Worm (Caenorhabditis elegans): ENCODE data around the gene C01G10.7.

C01G10.7 gene

DNA sequence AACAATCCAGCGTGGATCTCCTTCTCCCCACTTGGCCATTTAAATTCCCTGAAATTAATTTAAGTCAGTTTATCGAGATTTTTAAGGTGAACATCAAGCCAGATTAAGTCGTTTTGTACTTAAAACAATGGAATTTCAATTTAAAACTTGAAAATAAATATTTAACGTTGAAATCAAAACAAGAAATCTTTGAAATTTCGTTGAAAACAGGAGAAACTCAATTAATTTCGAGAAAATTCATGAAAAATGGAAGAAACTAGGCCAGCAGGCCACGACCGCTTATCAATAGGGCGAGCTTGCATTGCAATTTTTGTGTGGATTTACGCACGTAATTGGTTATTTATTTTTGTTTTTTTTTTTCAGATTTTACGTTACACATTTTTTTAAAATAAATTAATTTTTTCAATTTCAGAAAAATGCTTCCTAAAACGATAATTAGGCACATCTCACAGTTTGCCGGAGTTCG lies at the start of gene C01G10.7, which contains the start of gene ahsa-1:
Gene C01G10.7 (plus strand): TSS at position 413 of the 466 bp plus-strand sequence.
Gene ahsa-1 (minus strand): TSS at position 51 of the 466 bp plus-strand sequence.
- TF ChIP-seq zip-5 (tag; optimal IDR thresholded peaks at IDR 0.05) (peak; percentile 76), pat-9 (tag; optimal IDR thresholded peaks at IDR 0.05) (no peak), C38D4.7 (GFP tag; optimal IDR thresholded peaks at IDR 0.05) (no peak), hlh-15 (tag; optimal IDR thresholded peaks at IDR 0.05) (no peak), ceh-30 (tag; optimal IDR thresholded peaks at IDR 0.05) (peak; percentile 67), elt-2 (tag; optimal IDR thresholded peaks at IDR 0.05) (peak; percentile 76), ceh-31 (tag; optimal IDR thresholded peaks at IDR 0.05) (peak; percentile 98), ceh-2 (tag; optimal IDR thresholded peaks at IDR 0.05) (peak; percentile 97), unc-3 (GFP tag; conservative IDR thresholded peaks at IDR 0.05) (peak; percentile 40; the same call in 1 of the 2 replicates), unc-3 (tag; optimal IDR thresholded peaks at IDR 0.05) (peak; percentile 0), F13H6.1 (tag; optimal IDR thresholded peaks at IDR 0.05) (peak; percentile 77), ets-4 (tag; optimal IDR thresholded peaks at IDR 0.05) (peak; percentile 97), hlh-6 (tag; optimal IDR thresholded peaks at IDR 0.05) (peak; percentile 15), ceh-48 (tag; optimal IDR thresholded peaks at IDR 0.05) (peak; percentile 29), ztf-16 (tag; optimal IDR thresholded peaks at IDR 0.05) (peak; percentile 70), ceh-18 (tag; optimal IDR thresholded peaks at IDR 0.05) (peak; percentile 81), ceh-34 (tag; optimal IDR thresholded peaks at IDR 0.05) (peak; percentile 68), tbx-7 (tag; optimal IDR thresholded peaks at IDR 0.05) (peak; percentile 92), unc-42 (tag; optimal IDR thresholded peaks at IDR 0.05) (peak; percentile 98), T23F11.4 (GFP tag; optimal IDR thresholded peaks at IDR 0.05) (no peak), fkh-10 (GFP tag; optimal IDR thresholded peaks at IDR 0.05) (no peak), mec-3 (tag; optimal IDR thresholded peaks at IDR 0.05; ENCODE audit: borderline replicate concordance) (peak; percentile 85), ref-2 (tag; optimal IDR thresholded peaks at IDR 0.05) (peak; percentile 84), ceh-14 (tag; optimal IDR thresholded peaks at IDR 0.05) (peak; percentile 94), nhr-11 (tag; optimal IDR thresholded peaks at IDR 0.05) (no peak), hlh-30 (tag; optimal IDR thresholded peaks at IDR 0.05; ENCODE audit: insufficient read depth) (no peak), unc-86 (tag; optimal IDR thresholded peaks at IDR 0.05) (peak; percentile 72), ceh-19 (GFP tag; optimal IDR thresholded peaks at IDR 0.05) (peak; percentile 21), ceh-9 (tag; optimal IDR thresholded peaks at IDR 0.05) (no peak), odd-2 (tag; optimal IDR thresholded peaks at IDR 0.05) (no peak), K09A11.1 (tag; optimal IDR thresholded peaks at IDR 0.05; ENCODE audit: insufficient read depth) (no peak), ahr-1 (tag; optimal IDR thresholded peaks at IDR 0.05) (peak; percentile 48), dve-1 (tag; optimal IDR thresholded peaks at IDR 0.05) (peak; percentile 18), lim-6 (tag; optimal IDR thresholded peaks at IDR 0.05) (peak; percentile 89), madf-2 (tag; optimal IDR thresholded peaks at IDR 0.05) (peak; percentile 35), eyg-1 (tag; optimal IDR thresholded peaks at IDR 0.05) (peak; percentile 66), unc-55 (GFP tag; optimal IDR thresholded peaks at IDR 0.05) (no peak), C08G9.2 (tag; optimal IDR thresholded peaks at IDR 0.05) (peak; percentile 94), rnt-1 (tag; optimal IDR thresholded peaks at IDR 0.05) (peak; percentile 80), pha-2 (tag; optimal IDR thresholded peaks at IDR 0.05) (peak; percentile 31), pqm-1 (tag; optimal IDR thresholded peaks at IDR 0.05) (peak; percentile 93), syd-9 (tag; optimal IDR thresholded peaks at IDR 0.05) (peak; percentile 10), fkh-6 (tag; optimal IDR thresholded peaks at IDR 0.05) (peak; percentile 62), ceh-6 (GFP tag; optimal IDR thresholded peaks at IDR 0.05) (no peak), hlh-8 (tag; optimal IDR thresholded peaks at IDR 0.05) (peak; percentile 86), sdc-2 (tag; optimal IDR thresholded peaks at IDR 0.05) (peak; percentile 51), hlh-13 (GFP tag; optimal IDR thresholded peaks at IDR 0.05) (peak; percentile 28), fax-1 (tag; optimal IDR thresholded peaks at IDR 0.05) (peak; percentile 67), tbx-2 (tag; optimal IDR thresholded peaks at IDR 0.05) (peak; percentile 96), pax-1 (tag; optimal IDR thresholded peaks at IDR 0.05) (peak; percentile 40), nfya-1 (tag; optimal IDR thresholded peaks at IDR 0.05) (peak; percentile 83), gmeb-2 (tag; optimal IDR thresholded peaks at IDR 0.05) (peak; percentile 15), ttx-3 (tag; optimal IDR thresholded peaks at IDR 0.05) (peak; percentile 63)

Measured in whole organism, late embryonic.